Worm (Caenorhabditis elegans): Measurements from ENCODE around the gene srd-58.
A peak's percentile ranks its signal among the peaks of the same experiment; 100 is the strongest.

The srd-58 gene

ce11 chrII:7200051-7200599, 4.7 kb downstream of the srd-58 start, which contains the start of gene pcrg-1 (continued):
- TF ChIP-seq cebp-2 (GFP tag; IDR thresholded peaks at IDR 0.05) (0 out of 2 replicates have a peak, but pooled peaks have one; percentile 30), ekl-4 (GFP tag; IDR thresholded peaks at IDR 0.05) (peak; percentile 83), egrh-3 (GFP tag; IDR thresholded peaks at IDR 0.05) (peak; percentile 58; the same call in 1 of the 2 replicates), lag-1 (GFP tag; IDR thresholded peaks at IDR 0.05) (no peak), Y53F4B.3 (GFP tag; IDR thresholded peaks at IDR 0.05) (peak; percentile 28; the same call in 1 of the 2 replicates), nfya-1 (tag; optimal IDR thresholded peaks at IDR 0.05; ENCODE audit: borderline replicate concordance, insufficient read depth) (no peak), ztf-25 (GFP tag; IDR thresholded peaks at IDR 0.05) (peak; percentile 80), die-1 (tag; optimal IDR thresholded peaks at IDR 0.05) (peak; percentile 91), athp-1 (tag; optimal IDR thresholded peaks at IDR 0.05) (peak; percentile 94), aptf-3 (GFP tag; IDR thresholded peaks at IDR 0.05) (0 out of 2 replicates have a peak, but pooled peaks have one; percentile 73), mxl-1 (tag; optimal IDR thresholded peaks at IDR 0.05) (peak; percentile 80), mel-28 (tag; optimal IDR thresholded peaks at IDR 0.05; ENCODE audit: borderline replicate concordance) (no peak)

ce11 chrII:7199308-7199707, 5.5 kb downstream of the srd-58 start, which contains the start of gene E04F6.6:
E04F6.6 (minus strand) TSS chrII:7199565.
- TF ChIP-seq ztf-3 (GFP tag; optimal IDR thresholded peaks at IDR 0.05) (no peak), egrh-3 (GFP tag; IDR thresholded peaks at IDR 0.05) (no peak), sdz-38 (tag; optimal IDR thresholded peaks at IDR 0.05) (no peak), ceh-79 (tag; optimal IDR thresholded peaks at IDR 0.05) (no peak), Y53G8AR.9 (GFP tag; conservative IDR thresholded peaks at IDR 0.05) (no peak), aptf-3 (GFP tag; IDR thresholded peaks at IDR 0.05) (no peak), zim-3 (tag; optimal IDR thresholded peaks at IDR 0.05) (no peak), dox-1 (GFP tag; IDR thresholded peaks at IDR 0.05) (no peak)

ce11 chrII:7197434-7197833, 7.4 kb downstream of the srd-58 start:
- TF ChIP-seq ztf-25 (GFP tag; IDR thresholded peaks at IDR 0.05) (no peak), lir-1 (GFP tag; conservative IDR thresholded peaks at IDR 0.05) (no peak), mel-28 (tag; optimal IDR thresholded peaks at IDR 0.05; ENCODE audit: borderline replicate concordance) (no peak), mxl-1 (tag; optimal IDR thresholded peaks at IDR 0.05) (no peak), pbrm-1 (GFP tag; IDR thresholded peaks at IDR 0.05) (0 out of 2 replicates have a peak, but pooled peaks have one; percentile 28)

DNA sequence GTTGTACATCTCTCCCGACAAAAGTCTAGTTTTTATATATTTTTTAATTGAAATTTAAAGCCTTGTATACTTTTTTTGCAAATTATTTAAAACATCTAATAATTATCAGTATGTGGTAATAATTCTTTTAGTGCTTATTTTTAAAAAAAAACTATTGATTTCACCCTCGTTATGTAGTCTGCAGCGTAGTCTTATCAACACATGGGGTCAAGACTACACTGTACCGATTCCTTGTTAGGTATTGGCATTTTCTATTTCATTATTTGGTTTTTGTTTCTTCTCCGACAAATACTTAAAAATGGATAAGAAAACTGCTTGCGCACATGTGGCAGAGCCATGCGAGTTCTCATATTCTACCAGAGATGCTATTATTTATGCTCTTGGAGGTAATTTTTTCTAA, 8.8 kb downstream of the srd-58 start, which contains the start of gene maoc-1:
maoc-1 (plus strand) TSS at position 237 of the 400 bp plus-strand sequence.
- TF ChIP-seq ccch-3 (GFP tag; optimal IDR thresholded peaks at IDR 0.05) (no peak), nhr-80 (tag; optimal IDR thresholded peaks at IDR 0.05) (peak; percentile 39)

ce11 chrII:7195541-7195940, 9.3 kb downstream of the srd-58 start, which contains the start of gene acdh-12:
acdh-12 (minus strand) TSS chrII:7195641.
- TF ChIP-seq lsl-1 (GFP tag; optimal IDR thresholded peaks at IDR 0.05) (no peak), athp-1 (tag; optimal IDR thresholded peaks at IDR 0.05) (peak; percentile 81)

- TF ChIP-seq nhr-120 (GFP tag; IDR thresholded peaks at IDR 0.05) = no peak
- no peak for TF ChIP-seq nfya-2 (GFP tag; IDR thresholded peaks at IDR 0.05)
- no peak for TF ChIP-seq bed-2 (GFP tag; IDR thresholded peaks at IDR 0.05)
- no peak for TF ChIP-seq mcd-1 (GFP tag; IDR thresholded peaks at IDR 0.05)
- no peak for TF ChIP-seq B0035.1 (tag; optimal IDR thresholded peaks at IDR 0.05)
- TF ChIP-seq lin-26 (GFP tag; IDR thresholded peaks at IDR 0.05) = no peak
- no peak for TF ChIP-seq sea-2 (GFP tag; IDR thresholded peaks at IDR 0.05)
These were observed 15.7 kb downstream of the srd-58 start, which contains the start of gene E04F6.4 for ce11 chrII:7189120-7189519. E04F6.4 (plus strand) TSS chrII:7189420.
